Worm (Caenorhabditis elegans): ENCODE results near the gene F56H9.8.

The F56H9.8 gene

DNA sequence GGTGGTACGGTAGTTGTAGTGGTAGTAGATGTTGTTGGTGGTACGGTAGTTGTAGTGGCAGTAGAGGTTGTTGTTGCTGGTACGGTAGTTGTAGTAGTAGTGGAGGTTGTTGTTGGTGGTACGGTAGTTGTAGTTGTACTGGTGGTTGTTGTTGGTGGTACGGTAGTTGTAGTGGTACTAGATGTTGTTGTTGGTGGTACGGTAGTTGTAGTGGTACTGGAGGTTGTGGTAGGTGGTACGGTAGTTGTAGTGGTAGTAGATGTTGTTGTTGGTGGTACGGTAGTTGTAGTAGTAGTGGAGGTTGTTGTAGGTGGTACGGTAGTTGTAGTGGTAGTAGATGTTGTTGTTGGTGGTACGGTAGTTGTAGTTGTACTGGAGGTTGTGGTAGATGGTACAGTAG, 11.6 kb upstream of the F56H9.8 start:
- TF ChIP-seq pes-1 (GFP tag; IDR thresholded peaks at IDR 0.05) (no peak), tbx-11 (GFP tag; IDR thresholded peaks at IDR 0.05) (peak; percentile 56; the same call in 1 of the 2 replicates), tbx-37 (GFP tag; conservative IDR thresholded peaks at IDR 0.05) (no peak)

DNA sequence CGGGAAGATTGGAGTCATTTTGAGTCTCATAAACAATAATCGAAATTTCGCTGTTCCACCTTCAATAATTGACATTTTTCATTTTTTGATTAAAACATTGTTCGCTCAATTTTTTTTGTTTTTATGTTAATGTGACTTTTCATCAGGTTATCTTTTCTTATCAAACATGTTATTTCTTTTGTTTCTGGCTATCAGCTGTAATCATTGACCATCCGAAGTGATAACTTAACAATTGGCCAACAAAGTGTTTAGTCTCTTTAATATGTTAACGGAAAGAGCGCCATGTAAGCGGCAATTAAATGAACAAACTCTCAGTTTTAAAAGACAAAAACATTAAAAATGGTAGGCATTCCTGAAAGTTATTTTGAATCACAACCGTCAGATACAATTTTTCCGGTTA, 10.6 kb upstream of the F56H9.8 start:
- TF ChIP-seq tbx-11 (GFP tag; IDR thresholded peaks at IDR 0.05) (no peak), ceh-13 (GFP tag; optimal IDR thresholded peaks at IDR 0.05) (no peak), hnd-1 (tag; optimal IDR thresholded peaks at IDR 0.05) (no peak), flt-1 (GFP tag; IDR thresholded peaks at IDR 0.05) (no peak), aly-1 (tag; optimal IDR thresholded peaks at IDR 0.05) (no peak)

DNA sequence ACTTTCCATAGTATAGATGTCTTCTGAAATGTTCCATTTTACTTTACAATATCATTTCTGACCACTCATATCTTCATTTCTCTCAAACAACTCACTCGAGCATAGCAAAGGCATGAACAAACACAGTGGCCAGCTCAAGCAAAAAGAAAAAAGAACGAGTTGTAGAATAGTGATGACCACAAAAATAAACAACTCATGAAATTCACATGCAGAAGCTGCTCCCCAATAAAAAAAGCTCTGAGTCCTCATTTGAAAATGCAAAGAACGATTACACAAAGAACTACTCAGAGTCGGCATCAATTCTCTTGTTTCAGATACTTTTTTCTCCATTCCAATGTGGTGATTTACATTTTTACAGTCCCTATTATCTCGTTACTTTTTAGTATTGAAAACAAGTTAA, 9.9 kb upstream of the F56H9.8 start:
- TF ChIP-seq hmg-4 (GFP tag; optimal IDR thresholded peaks at IDR 0.05) (no peak), sea-1 (GFP tag; conservative IDR thresholded peaks at IDR 0.05) (no peak), F13C5.2 (tag; optimal IDR thresholded peaks at IDR 0.05) (no peak), hnd-1 (tag; optimal IDR thresholded peaks at IDR 0.05) (no peak), B0310.2 (tag; optimal IDR thresholded peaks at IDR 0.05) (no peak), tbx-11 (GFP tag; IDR thresholded peaks at IDR 0.05) (no peak), ceh-13 (GFP tag; optimal IDR thresholded peaks at IDR 0.05) (no peak), ets-7 (tag; optimal IDR thresholded peaks at IDR 0.05) (no peak), ama-1 (optimal IDR thresholded peaks at IDR 0.05) (no peak), aly-1 (tag; optimal IDR thresholded peaks at IDR 0.05) (no peak), scrt-1 (GFP tag; IDR thresholded peaks at IDR 0.05) (no peak), tra-4 (tag; optimal IDR thresholded peaks at IDR 0.05) (no peak), flt-1 (GFP tag; IDR thresholded peaks at IDR 0.05) (no peak), ceh-36 (tag; optimal IDR thresholded peaks at IDR 0.05) (no peak), tbx-37 (GFP tag; conservative IDR thresholded peaks at IDR 0.05) (no peak), hmbx-1 (tag; optimal IDR thresholded peaks at IDR 0.05) (no peak)

DNA sequence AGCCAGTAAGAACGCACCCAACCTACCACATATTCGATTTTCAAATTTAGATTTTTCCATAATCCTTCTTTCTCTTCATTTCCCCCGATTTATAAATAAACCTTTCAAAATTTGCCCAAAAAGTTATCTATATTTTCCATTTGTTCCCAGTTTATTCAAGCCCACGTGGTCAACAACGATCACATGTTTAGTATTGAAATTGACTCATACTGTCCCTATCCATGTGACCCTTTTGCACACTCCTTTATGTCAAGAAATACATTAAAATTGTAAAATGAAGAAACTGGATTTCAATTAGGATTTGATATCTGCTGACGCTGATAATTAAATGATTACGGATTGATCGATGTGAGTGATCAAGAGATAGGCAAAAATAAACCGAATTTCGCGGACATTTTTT, 9.4 kb upstream of the F56H9.8 start:
- TF ChIP-seq ets-7 (tag; optimal IDR thresholded peaks at IDR 0.05): no peak
- TF ChIP-seq sea-1 (GFP tag; conservative IDR thresholded peaks at IDR 0.05): no peak
- TF ChIP-seq hmg-4 (GFP tag; optimal IDR thresholded peaks at IDR 0.05): no peak
- TF ChIP-seq aly-1 (tag; optimal IDR thresholded peaks at IDR 0.05): no peak
- TF ChIP-seq ceh-13 (GFP tag; optimal IDR thresholded peaks at IDR 0.05): no peak
- TF ChIP-seq flt-1 (GFP tag; IDR thresholded peaks at IDR 0.05): no peak
- TF ChIP-seq F13C5.2 (tag; optimal IDR thresholded peaks at IDR 0.05): no peak
- no peak for TF ChIP-seq scrt-1 (GFP tag; IDR thresholded peaks at IDR 0.05)
- TF ChIP-seq B0310.2 (tag; optimal IDR thresholded peaks at IDR 0.05): no peak
- no peak for TF ChIP-seq ama-1 (optimal IDR thresholded peaks at IDR 0.05)

DNA sequence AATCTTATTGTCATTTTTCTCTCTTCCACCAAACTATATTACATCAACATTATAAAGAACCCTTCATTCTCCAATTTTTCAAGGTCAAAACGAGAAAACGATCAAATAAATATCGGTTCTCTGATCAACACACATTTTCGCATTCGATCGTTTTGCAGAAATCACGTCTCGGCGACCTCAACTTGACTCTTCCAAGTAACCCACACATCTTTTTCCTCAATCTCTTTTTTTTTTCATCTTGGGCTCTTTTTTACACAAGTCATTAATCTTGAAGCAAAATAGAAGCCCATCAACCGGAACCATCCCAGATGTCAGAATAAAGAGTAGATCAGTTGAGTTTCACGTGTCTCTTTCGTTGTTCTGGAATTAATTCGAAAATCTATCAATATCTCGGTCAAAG, 8.4 kb upstream of the F56H9.8 start:
- no peak for TF ChIP-seq flt-1 (GFP tag; IDR thresholded peaks at IDR 0.05)
- TF ChIP-seq B0310.2 (tag; optimal IDR thresholded peaks at IDR 0.05): no peak
- TF ChIP-seq sea-1 (GFP tag; conservative IDR thresholded peaks at IDR 0.05): no peak
- TF ChIP-seq ceh-13 (GFP tag; optimal IDR thresholded peaks at IDR 0.05): no peak
- no peak for TF ChIP-seq aly-1 (tag; optimal IDR thresholded peaks at IDR 0.05)
- TF ChIP-seq F13C5.2 (tag; optimal IDR thresholded peaks at IDR 0.05): no peak
- TF ChIP-seq tbx-11 (GFP tag; IDR thresholded peaks at IDR 0.05): no peak
- TF ChIP-seq hmg-4 (GFP tag; optimal IDR thresholded peaks at IDR 0.05): no peak
- no peak for TF ChIP-seq pes-1 (GFP tag; IDR thresholded peaks at IDR 0.05)
- no peak for TF ChIP-seq ama-1 (optimal IDR thresholded peaks at IDR 0.05)
- TF ChIP-seq ets-7 (tag; optimal IDR thresholded peaks at IDR 0.05): no peak
- no peak for TF ChIP-seq hnd-1 (tag; optimal IDR thresholded peaks at IDR 0.05)
- no peak for TF ChIP-seq scrt-1 (GFP tag; IDR thresholded peaks at IDR 0.05)
- TF ChIP-seq hmbx-1 (tag; optimal IDR thresholded peaks at IDR 0.05): no peak
- TF ChIP-seq tbx-37 (GFP tag; conservative IDR thresholded peaks at IDR 0.05): no peak
- TF ChIP-seq tra-4 (tag; optimal IDR thresholded peaks at IDR 0.05): no peak
- no peak for TF ChIP-seq ceh-36 (tag; optimal IDR thresholded peaks at IDR 0.05)

DNA sequence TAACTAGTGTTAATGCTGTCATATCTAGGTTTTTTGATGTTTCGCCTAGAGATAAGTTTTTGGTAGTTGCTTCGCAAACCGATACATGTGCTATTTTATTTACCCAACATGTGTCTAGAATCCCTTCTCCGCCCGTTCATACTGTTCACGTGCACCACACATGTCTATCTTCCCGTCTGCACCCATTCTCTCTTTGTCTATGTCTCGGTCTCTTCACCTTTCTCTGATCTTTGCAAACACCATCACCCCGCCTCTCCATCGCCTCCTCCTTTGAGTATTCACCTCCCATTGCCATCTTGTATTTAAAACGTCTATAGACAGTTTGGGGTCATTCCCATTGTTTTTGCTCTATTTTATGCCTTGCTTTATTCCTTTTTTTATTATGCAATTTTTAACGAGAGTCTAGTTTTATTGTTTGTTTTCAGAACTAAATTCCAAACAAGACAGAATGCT, 7.3 kb upstream of the F56H9.8 start, which contains the start of gene F56H9.2:
TSS of gene F56H9.2 (plus strand) at position 426 of the 453 bp plus-strand sequence.
- TF ChIP-seq hmbx-1 (tag; optimal IDR thresholded peaks at IDR 0.05) (no peak), hnd-1 (tag; optimal IDR thresholded peaks at IDR 0.05) (no peak), B0310.2 (tag; optimal IDR thresholded peaks at IDR 0.05) (no peak), ama-1 (optimal IDR thresholded peaks at IDR 0.05) (no peak)

DNA sequence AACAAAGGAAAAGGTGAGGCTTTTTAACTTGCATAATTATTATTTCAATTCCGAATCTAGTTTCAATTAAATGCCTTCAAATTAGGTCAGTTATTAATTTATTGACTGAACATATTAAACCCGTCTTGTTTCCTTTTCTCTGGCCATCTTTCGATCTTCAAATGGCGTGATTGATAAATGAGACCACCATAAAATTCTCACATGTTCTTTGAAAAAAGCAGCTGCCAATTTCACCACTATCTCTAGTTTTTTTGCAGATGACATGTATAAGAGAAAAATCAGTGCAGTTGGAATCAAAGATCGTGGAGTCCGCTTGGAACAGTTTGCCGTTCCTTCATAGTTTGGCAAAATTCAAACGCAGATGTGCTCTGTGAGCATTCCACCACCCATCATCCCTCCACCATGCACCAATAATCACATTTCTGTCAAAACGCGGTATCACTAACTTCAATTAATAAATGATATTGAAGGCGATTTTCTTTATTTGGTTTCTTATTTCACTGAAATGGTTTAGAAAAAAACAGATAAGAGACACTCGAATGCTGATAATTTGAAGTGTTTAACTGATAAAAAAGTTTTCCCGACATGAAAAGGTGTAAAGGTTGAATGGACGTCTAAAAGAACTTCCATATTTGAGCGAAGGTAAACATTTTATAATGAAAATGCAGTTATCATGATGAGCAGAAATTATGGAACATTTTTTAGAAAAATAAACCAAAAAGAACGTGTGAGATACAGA, 6.7 kb upstream of the F56H9.8 start:
- TF ChIP-seq ets-7 (tag; optimal IDR thresholded peaks at IDR 0.05): no peak

DNA sequence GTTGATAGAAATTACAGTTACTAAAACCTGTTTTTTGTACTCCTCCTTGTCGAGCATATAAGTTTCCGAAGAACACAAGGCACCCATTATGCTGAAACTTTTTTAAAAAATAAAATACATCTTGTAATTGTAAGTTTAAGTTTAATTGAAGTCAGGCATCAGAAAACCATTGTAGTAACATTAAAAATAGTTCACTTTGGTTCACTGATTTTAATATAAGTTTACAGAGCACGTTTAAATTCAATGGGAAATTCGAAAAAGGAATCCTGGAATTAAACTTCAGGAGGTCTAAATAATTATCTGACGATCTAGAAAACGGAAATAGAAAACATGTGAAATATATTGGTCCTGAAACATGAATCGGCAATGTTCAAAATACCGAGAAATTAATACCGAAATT, 4.2 kb upstream of the F56H9.8 start, which contains the start of gene gpa-8:
TSS of gene gpa-8 (minus strand) at position 101 of the 400 bp plus-strand sequence.
- TF ChIP-seq ets-7 (tag; optimal IDR thresholded peaks at IDR 0.05) (no peak), tbx-11 (GFP tag; IDR thresholded peaks at IDR 0.05) (no peak), flt-1 (GFP tag; IDR thresholded peaks at IDR 0.05) (no peak), tbx-37 (GFP tag; conservative IDR thresholded peaks at IDR 0.05) (no peak), ceh-36 (tag; optimal IDR thresholded peaks at IDR 0.05) (no peak), F13C5.2 (tag; optimal IDR thresholded peaks at IDR 0.05) (no peak), hmbx-1 (tag; optimal IDR thresholded peaks at IDR 0.05) (no peak), tra-4 (tag; optimal IDR thresholded peaks at IDR 0.05) (no peak), scrt-1 (GFP tag; IDR thresholded peaks at IDR 0.05) (no peak), pes-1 (GFP tag; IDR thresholded peaks at IDR 0.05) (no peak)
